Worm (Caenorhabditis elegans): Measurements from ENCODE around the gene nekl-4.

nekl-4 gene

ce11 chrIII:5504164-5504563, 13.2 kb downstream of the nekl-4 start (continued):
- TF ChIP-seq unc-62 (GFP tag; optimal IDR thresholded peaks at IDR 0.05 in 1 of 2) = no peak
- no peak for TF ChIP-seq unc-62 (tag; optimal IDR thresholded peaks at IDR 0.05)
- peak; percentile 46 for TF ChIP-seq mes-2 (tag; optimal IDR thresholded peaks at IDR 0.05; ENCODE audit: poor library complexity, severe bottlenecking)
- TF ChIP-seq nhr-102 (tag; optimal IDR thresholded peaks at IDR 0.05) = no peak
- no peak for TF ChIP-seq sdz-12 (GFP tag; optimal IDR thresholded peaks at IDR 0.05)
- TF ChIP-seq ama-1 (optimal IDR thresholded peaks at IDR 0.05) = peak; percentile 83
- TF ChIP-seq nhr-48 (tag; optimal IDR thresholded peaks at IDR 0.05) = no peak
- TF ChIP-seq T20F7.1 (GFP tag; optimal IDR thresholded peaks at IDR 0.05) = peak; percentile 19
- peak; percentile 66 for TF ChIP-seq hlh-11 (tag; optimal IDR thresholded peaks at IDR 0.05)
- no peak for TF ChIP-seq daf-16 (GFP tag; optimal IDR thresholded peaks at IDR 0.05)
- peak; percentile 34 for TF ChIP-seq daf-16 (tag; optimal IDR thresholded peaks at IDR 0.05)
- no peak for TF ChIP-seq mdt-29 (GFP tag; IDR thresholded peaks at IDR 0.05)
- TF ChIP-seq ces-1 (GFP tag; optimal IDR thresholded peaks at IDR 0.05) = peak; percentile 43
- no peak for TF ChIP-seq egl-43 (GFP tag; IDR thresholded peaks at IDR 0.05)
- no peak for TF ChIP-seq Y5F2A.4 (GFP tag; optimal IDR thresholded peaks at IDR 0.05)
- peak; percentile 43; the same call in 1 of the 2 replicates for TF ChIP-seq ctbp-1 (GFP tag; IDR thresholded peaks at IDR 0.05)
- no peak for TF ChIP-seq fos-1 (tag; optimal IDR thresholded peaks at IDR 0.05)
- TF ChIP-seq zag-1 (tag; optimal IDR thresholded peaks at IDR 0.05) = no peak
- TF ChIP-seq gei-8 (GFP tag; optimal IDR thresholded peaks at IDR 0.05) = no peak
- no peak for TF ChIP-seq pha-4 (GFP tag; IDR thresholded peaks at IDR 0.05)
- no peak for TF ChIP-seq pha-4 (tag; optimal IDR thresholded peaks at IDR 0.05)
- no peak for TF ChIP-seq madf-5 (GFP tag; IDR thresholded peaks at IDR 0.05)
- TF ChIP-seq nhr-77 (tag; optimal IDR thresholded peaks at IDR 0.05) = no peak
- TF ChIP-seq nhr-11 (tag; optimal IDR thresholded peaks at IDR 0.05) = no peak
- TF ChIP-seq ceh-32 (tag; optimal IDR thresholded peaks at IDR 0.05; ENCODE audit: poor library complexity) = no peak
- TF ChIP-seq F49E8.2 (tag; optimal IDR thresholded peaks at IDR 0.05; ENCODE audit: borderline replicate concordance) = no peak
- no peak for TF ChIP-seq attf-4 (tag; optimal IDR thresholded peaks at IDR 0.05)
- TF ChIP-seq ztf-7 (tag; optimal IDR thresholded peaks at IDR 0.05) = no peak
- TF ChIP-seq nhr-6 (tag; optimal IDR thresholded peaks at IDR 0.05) = peak; percentile 35
- TF ChIP-seq mep-1 (tag; optimal IDR thresholded peaks at IDR 0.05) = peak; percentile 20
- TF ChIP-seq nhr-28 (tag; optimal IDR thresholded peaks at IDR 0.05) = peak; percentile 43
- TF ChIP-seq lsy-2 (tag; optimal IDR thresholded peaks at IDR 0.05) = peak in 1 of 2 experiments; percentile 75
- TF ChIP-seq nhr-76 (tag; optimal IDR thresholded peaks at IDR 0.05) = no peak
- TF ChIP-seq skn-1 (tag; optimal IDR thresholded peaks at IDR 0.05) = no peak
- no peak for TF ChIP-seq F10B5.3 (tag; optimal IDR thresholded peaks at IDR 0.05)
- no peak for TF ChIP-seq spr-3 (GFP tag; optimal IDR thresholded peaks at IDR 0.05)
- TF ChIP-seq zfp-3 (GFP tag; conservative IDR thresholded peaks at IDR 0.05) = 0 out of 2 replicates have a peak, but pooled peaks have one; percentile 7
- no peak for TF ChIP-seq lin-13 (GFP tag; optimal IDR thresholded peaks at IDR 0.05)
- no peak for TF ChIP-seq ceh-44 (GFP tag; IDR thresholded peaks at IDR 0.05)
- TF ChIP-seq madf-9 (GFP tag; conservative IDR thresholded peaks at IDR 0.05) = no peak
- no peak for TF ChIP-seq lin-29 (GFP tag; IDR thresholded peaks at IDR 0.05)
- no peak for TF ChIP-seq arid-1 (GFP tag; conservative IDR thresholded peaks at IDR 0.05)
- no peak for TF ChIP-seq ceh-82 (tag; optimal IDR thresholded peaks at IDR 0.05)
- no peak for TF ChIP-seq Y75B8A.6 (GFP tag; IDR thresholded peaks at IDR 0.05)
- no peak for TF ChIP-seq R02D3.7 (tag; optimal IDR thresholded peaks at IDR 0.05)
- TF ChIP-seq ZK337.2 (GFP tag; IDR thresholded peaks at IDR 0.05) = no peak
- no peak for TF ChIP-seq egl-27 (tag; optimal IDR thresholded peaks at IDR 0.05)
- no peak for TF ChIP-seq ceh-28 (tag; optimal IDR thresholded peaks at IDR 0.05)
- TF ChIP-seq daf-8 (GFP tag; IDR thresholded peaks at IDR 0.05) = no peak
- peak; percentile 31 for TF ChIP-seq pqm-1 (tag; optimal IDR thresholded peaks at IDR 0.05)
- TF ChIP-seq php-3 (GFP tag; IDR thresholded peaks at IDR 0.05) = 0 out of 2 replicates have a peak, but pooled peaks have one; percentile 40
- no peak for TF ChIP-seq Y105C5A.15 (GFP tag; IDR thresholded peaks at IDR 0.05)
- TF ChIP-seq lin-15B (tag; optimal IDR thresholded peaks at IDR 0.05) = no peak

Measured in whole organism, L4 larva.